Worm (Caenorhabditis elegans) whole organism, midembryonic: Measurements from ENCODE around the gene srd-48.

Source experiments
- T22C8.4 ChIP-seq: fragments of 200-800 bp; sonication (Bioruptor generic); IDR thresholded peaks from 2 replicates; pipeline ENCODE4 v1.3.6; 2022; ENCODE audit warnings: missing genetic modification characterization, missing compliant biosample characterization
- flt-1 ChIP-seq: fragments of 200-800 bp; sonication (Bioruptor generic); IDR thresholded peaks from 2 replicates; pipeline ENCODE4 v1.3.6; 2022; ENCODE audit warnings: missing genetic modification characterization, missing compliant biosample characterization
- klf-2 ChIP-seq: fragments of 200-800 bp; sonication (Bioruptor generic); conservative IDR thresholded peaks from 2 replicates; pipeline ENCODE4 v1.3.6; 2022; ENCODE audit warnings: missing genetic modification reagents, missing genetic modification characterization, missing compliant biosample characterization
- med-1 ChIP-seq: sonication (generic microtip); optimal IDR thresholded peaks from 2 replicates; lab custom pipeline; 2017; ENCODE audit warnings: missing genetic modification characterization, mild to moderate bottlenecking, missing compliant biosample characterization, antibody characterized with exemption, missing genetic modification reagents; ENCODE audit not compliant: insufficient read depth
- ref-1 ChIP-seq: fragments of 200-800 bp; sonication (Bioruptor generic); conservative IDR thresholded peaks from 2 replicates; pipeline ENCODE4 v1.3.6; 2022; ENCODE audit warnings: missing genetic modification reagents, missing genetic modification characterization, missing compliant biosample characterization
- tab-1 ChIP-seq: fragments of 200-800 bp; sonication (Bioruptor generic); IDR thresholded peaks from 2 replicates; pipeline ENCODE4 v1.3.6; 2022; ENCODE audit warnings: missing genetic modification characterization, missing compliant biosample characterization
- ztf-23 ChIP-seq: fragments of 200-800 bp; sonication (Bioruptor generic); IDR thresholded peaks from 2 replicates; pipeline ENCODE4 v1.3.6; 2022; ENCODE audit warnings: missing genetic modification reagents, missing genetic modification characterization, missing compliant biosample characterization
- ztf-29 ChIP-seq: fragments of 200-800 bp; sonication (Bioruptor generic); IDR thresholded peaks from 2 replicates; pipeline ENCODE4 v1.3.6; 2022; ENCODE audit warnings: missing genetic modification reagents, missing genetic modification characterization, missing compliant biosample characterization

DNA sequence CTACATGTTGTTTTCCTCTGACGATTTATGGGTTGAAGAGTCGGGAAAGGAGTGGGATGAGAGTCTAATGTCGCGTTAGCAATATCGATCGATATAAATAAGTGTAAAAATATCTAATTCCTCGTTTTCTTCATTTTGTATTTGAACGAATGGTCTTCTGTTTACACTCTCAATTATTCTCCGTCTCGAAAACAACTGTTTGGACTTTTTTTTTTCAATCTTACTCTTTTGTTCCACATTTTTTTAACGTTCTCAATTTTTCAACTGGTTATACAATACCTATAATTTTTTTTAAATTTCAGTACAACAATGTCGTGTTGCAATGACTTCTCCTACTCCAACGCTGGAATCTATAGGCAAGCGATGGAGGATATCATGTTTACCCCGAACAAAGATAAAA is 14.6 kb upstream of the srd-48 start, which contains the start of gene F17A2.13:
- TF ChIP-seq flt-1 (GFP tag; lab: Robert Waterston, UW) (no peak), ref-1 (GFP tag; lab: Robert Waterston, UW) (no peak), ztf-23 (no peak), med-1 (no peak), T22C8.4 (GFP tag; lab: Robert Waterston, UW) (no peak), tab-1 (no peak), ztf-29 (GFP tag; lab: Robert Waterston, UW) (no peak), klf-2 (GFP tag; lab: Robert Waterston, UW) (no peak)
